Fruit fly (Drosophila melanogaster) whole organism: Measurements from ENCODE around the gene CG2794.

ENCODE experiments used
- CG8478 ChIP-seq: fragments of >200 bp; optimal IDR thresholded peaks from 2 replicates; lab custom pipeline; 2018; ENCODE audit warnings: inconsistent platforms
- Dll ChIP-seq: fragments of >200 bp; optimal IDR thresholded peaks from 2 replicates; lab custom pipeline; 2017
- EcR ChIP-seq, 2 experiments: fragments of >200 bp; optimal IDR thresholded peaks; 2 replicates each; lab custom pipeline; 2017; ENCODE audit warnings: missing biosample characterization in 2 of 2, missing genetic modification characterization in 2 of 2, missing genetic modification reagents in 2 of 2
- pan ChIP-seq: fragments of >200 bp; optimal IDR thresholded peaks from 2 replicates; lab custom pipeline; 2017
- psq ChIP-seq: fragments of >200 bp; optimal IDR thresholded peaks from 2 replicates; lab custom pipeline; 2017
- usp ChIP-seq: fragments of >200 bp; optimal IDR thresholded peaks from 2 replicates; lab custom pipeline; 2017; ENCODE audit warnings: missing biosample characterization, missing genetic modification characterization, mixed read lengths

The CG2794 gene

dm6 chr2L:563769-564550, at the start of gene CG2794, which contains the start of gene uncNacbeta:
TSS of gene CG2794 (plus strand) at chr2L:564163.
TSS of gene uncNacbeta (minus strand) at chr2L:563819.
- TF ChIP-seq usp (GFP tag; lab: Kevin White, UChicago) (no peak), CG8478 (lab: Kevin White, UChicago) (no peak), pan (lab: Kevin White, UChicago) (no peak), EcR (GFP tag; optimal IDR thresholded peaks at IDR 0.05; lab: Kevin White, UChicago) (no peak), psq (lab: Kevin White, UChicago) (no peak), Dll (no peak)

dm6 chr2L:516032-516993, 47.6 kb upstream of the CG2794 start:
- TF ChIP-seq Dll (peak; percentile 87), EcR (GFP tag; optimal IDR thresholded peaks at IDR 0.05; lab: Kevin White, UChicago) (no peak), CG8478 (lab: Kevin White, UChicago) (peak; percentile 14)

dm6 chr2L:517911-518619, 45.9 kb upstream of the CG2794 start:
- TF ChIP-seq psq (lab: Kevin White, UChicago) (no peak), CG8478 (lab: Kevin White, UChicago) (no peak), pan (lab: Kevin White, UChicago) (no peak), usp (GFP tag; lab: Kevin White, UChicago) (no peak), Dll (no peak), EcR (GFP tag; optimal IDR thresholded peaks at IDR 0.05; lab: Kevin White, UChicago) (no peak)

- no peak for TF ChIP-seq usp (GFP tag; lab: Kevin White, UChicago)
Measured at dm6 chr2L:518620-518913, 45.4 kb upstream of the CG2794 start.

dm6 chr2L:518979-519891, 44.7 kb upstream of the CG2794 start:
- TF ChIP-seq Dll (no peak), pan (lab: Kevin White, UChicago) (no peak), EcR (GFP tag; optimal IDR thresholded peaks at IDR 0.05; lab: Kevin White, UChicago) (no peak), usp (GFP tag; lab: Kevin White, UChicago) (no peak), psq (lab: Kevin White, UChicago) (no peak), CG8478 (lab: Kevin White, UChicago) (no peak)

dm6 chr2L:520331-521000, 43.5 kb upstream of the CG2794 start:
- no peak for TF ChIP-seq psq (lab: Kevin White, UChicago)
- TF ChIP-seq pan (lab: Kevin White, UChicago) = no peak
- TF ChIP-seq EcR (GFP tag; optimal IDR thresholded peaks at IDR 0.05; lab: Kevin White, UChicago) = no peak
- no peak for TF ChIP-seq usp (GFP tag; lab: Kevin White, UChicago)
- no peak for TF ChIP-seq Dll
- TF ChIP-seq CG8478 (lab: Kevin White, UChicago) = no peak

- TF ChIP-seq psq (lab: Kevin White, UChicago) (no peak), pan (lab: Kevin White, UChicago) (no peak), CG8478 (lab: Kevin White, UChicago) (no peak), EcR (GFP tag; optimal IDR thresholded peaks at IDR 0.05; lab: Kevin White, UChicago) (no peak), Dll (no peak), usp (GFP tag; lab: Kevin White, UChicago) (no peak)
Measured at dm6 chr2L:521001-521827, 42.7 kb upstream of the CG2794 start.

- TF ChIP-seq CG8478 (lab: Kevin White, UChicago) = no peak
- TF ChIP-seq Dll = no peak
- TF ChIP-seq psq (lab: Kevin White, UChicago) = no peak
- TF ChIP-seq EcR (GFP tag; optimal IDR thresholded peaks at IDR 0.05; lab: Kevin White, UChicago) = no peak
- TF ChIP-seq pan (lab: Kevin White, UChicago) = no peak
- no peak for TF ChIP-seq usp (GFP tag; lab: Kevin White, UChicago)
Measured at dm6 chr2L:521940-522632, 41.9 kb upstream of the CG2794 start.

- no peak for TF ChIP-seq CG8478 (lab: Kevin White, UChicago)
- TF ChIP-seq EcR (GFP tag; optimal IDR thresholded peaks at IDR 0.05; lab: Kevin White, UChicago) = no peak
- TF ChIP-seq Dll = no peak
- no peak for TF ChIP-seq pan (lab: Kevin White, UChicago)
- no peak for TF ChIP-seq usp (GFP tag; lab: Kevin White, UChicago)
- TF ChIP-seq psq (lab: Kevin White, UChicago) = no peak
Measured at dm6 chr2L:522752-523151, 41.2 kb upstream of the CG2794 start.
